Fruit fly (Drosophila melanogaster): ENCODE results near the gene CG3699.

CG3699 gene

DNA sequence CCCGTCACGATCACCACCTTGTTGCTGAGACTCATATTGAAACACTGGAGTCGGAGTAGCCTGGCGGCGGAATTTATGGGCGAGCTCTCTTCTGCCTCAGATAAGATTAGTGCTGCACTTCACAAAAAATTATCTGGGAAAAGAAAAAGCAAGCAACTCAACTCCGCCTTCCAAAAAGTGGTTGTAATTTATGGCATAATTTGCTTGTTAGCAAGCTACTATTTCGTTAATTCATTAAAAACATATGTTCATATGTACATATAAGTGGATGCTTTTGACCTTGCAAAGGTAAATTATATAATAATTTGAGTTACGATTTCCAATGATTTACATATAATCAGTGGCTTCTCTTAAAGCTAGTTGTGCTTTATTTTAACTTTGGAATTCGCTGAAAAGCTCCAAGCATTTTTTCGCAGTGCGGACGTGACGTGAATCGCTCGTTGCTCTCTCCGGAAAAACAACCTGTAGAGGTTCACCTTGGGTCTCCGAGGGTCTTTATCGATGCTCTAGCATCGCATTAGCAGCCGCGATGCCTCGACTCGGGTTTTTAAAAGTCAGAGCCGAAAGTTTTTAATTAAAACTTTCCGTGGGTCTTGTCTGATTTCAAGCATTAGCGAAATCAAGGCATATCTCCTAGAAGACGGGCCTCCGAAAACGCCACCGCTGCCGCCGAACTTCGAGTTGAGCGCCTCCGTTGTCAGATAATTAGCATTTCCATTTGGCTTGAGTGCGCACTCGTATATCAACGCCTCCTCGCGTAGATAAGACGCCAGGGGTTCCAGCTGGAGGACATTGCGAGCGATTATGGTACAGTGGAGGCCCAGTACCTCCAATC lies at the start of gene CG3699 (continued):
- TF ChIP-seq CG12391 (tag; optimal IDR thresholded peaks at IDR 0.05): peak; percentile 27
- peak; percentile 54 for TF ChIP-seq GATAe (GFP tag; conservative IDR thresholded peaks at IDR 0.05)
- TF ChIP-seq tap (tag; optimal IDR thresholded peaks at IDR 0.05): no peak
- peak; percentile 42 for TF ChIP-seq CG2712 (tag; optimal IDR thresholded peaks at IDR 0.05)
- peak; percentile 23 for TF ChIP-seq scrt (GFP tag; optimal IDR thresholded peaks at IDR 0.05)
- TF ChIP-seq Adf1 (GFP tag; IDR thresholded peaks at IDR 0.05): peak; percentile 9; the same call in 1 of the 2 replicates
- TF ChIP-seq gt (GFP tag; IDR thresholded peaks at IDR 0.05): no peak
- no peak for TF ChIP-seq prd (optimal IDR thresholded peaks at IDR 0.05)
- 0 out of 3 replicates have a peak, but pooled peaks have one; percentile 33 for TF ChIP-seq prd (GFP tag; IDR thresholded peaks at IDR 0.05)
- peak; percentile 18 for TF ChIP-seq Abd-B (GFP tag; optimal IDR thresholded peaks at IDR 0.05)
- TF ChIP-seq pho (GFP tag; optimal IDR thresholded peaks at IDR 0.05): peak; percentile 37
- TF ChIP-seq D19A (tag; optimal IDR thresholded peaks at IDR 0.05): peak; percentile 14
- peak; percentile 46; the same call in 1 of the 2 replicates for TF ChIP-seq CG14014 (GFP tag; IDR thresholded peaks at IDR 0.05)
- no peak for TF ChIP-seq CG8359 (GFP tag; optimal IDR thresholded peaks at IDR 0.05; ENCODE audit: borderline replicate concordance)
- TF ChIP-seq al (GFP tag; IDR thresholded peaks at IDR 0.05): peak; percentile 32; the same call in 1 of the 2 replicates
- TF ChIP-seq pnt (GFP tag; optimal IDR thresholded peaks at IDR 0.05): peak; percentile 16
- peak; percentile 26 for TF ChIP-seq Blimp-1 (GFP tag; optimal IDR thresholded peaks at IDR 0.05)
- TF ChIP-seq CG1602 (GFP tag; optimal IDR thresholded peaks at IDR 0.05): no peak
- TF ChIP-seq Nf-YC (tag; optimal IDR thresholded peaks at IDR 0.05): peak; percentile 22
- 0 out of 2 replicates have a peak, but pooled peaks have one; percentile 10 for TF ChIP-seq CG14441 (GFP tag; IDR thresholded peaks at IDR 0.05)
- peak; percentile 34 for TF ChIP-seq ind (GFP tag; optimal IDR thresholded peaks at IDR 0.05)
- peak; percentile 44 for TF ChIP-seq CG10543 (GFP tag; optimal IDR thresholded peaks at IDR 0.05)
- peak; percentile 70 for TF ChIP-seq CG7839 (tag; optimal IDR thresholded peaks at IDR 0.05)
- TF ChIP-seq Hsf (GFP tag; optimal IDR thresholded peaks at IDR 0.05): peak; percentile 30
- TF ChIP-seq Ravus (GFP tag; IDR thresholded peaks at IDR 0.05): no peak
- peak; percentile 25 for TF ChIP-seq CrebB (tag; optimal IDR thresholded peaks at IDR 0.05)
- TF ChIP-seq CG3281 (GFP tag; optimal IDR thresholded peaks at IDR 0.05): peak; percentile 64
- TF ChIP-seq D19B (GFP tag; optimal IDR thresholded peaks at IDR 0.05): peak; percentile 12
- peak; percentile 43 for TF ChIP-seq nmo (GFP tag; optimal IDR thresholded peaks at IDR 0.05)
- no peak for TF ChIP-seq Atf3 (GFP tag; optimal IDR thresholded peaks at IDR 0.05)
- TF ChIP-seq CG15269 (tag; optimal IDR thresholded peaks at IDR 0.05): peak; percentile 67
- TF ChIP-seq gro (GFP tag; optimal IDR thresholded peaks at IDR 0.05): peak; percentile 20
- peak; percentile 30 for TF ChIP-seq bcd (GFP tag; optimal IDR thresholded peaks at IDR 0.05)
- peak; percentile 63 for TF ChIP-seq gem (tag; optimal IDR thresholded peaks at IDR 0.05)
- TF ChIP-seq Dek (tag; optimal IDR thresholded peaks at IDR 0.05): peak; percentile 7
- peak; percentile 44 for TF ChIP-seq unpg (GFP tag; optimal IDR thresholded peaks at IDR 0.05)
- TF ChIP-seq CG11504 (tag; optimal IDR thresholded peaks at IDR 0.05): peak; percentile 66
- 0 out of 2 replicates have a peak, but pooled peaks have one; percentile 6 for TF ChIP-seq CG3847 (GFP tag; IDR thresholded peaks at IDR 0.05)
- peak; percentile 29 for TF ChIP-seq CG15514 (GFP tag; optimal IDR thresholded peaks at IDR 0.05)
- TF ChIP-seq NfI (GFP tag; optimal IDR thresholded peaks at IDR 0.05): peak; percentile 31
- no peak for TF ChIP-seq sob (GFP tag; IDR thresholded peaks at IDR 0.05)
- peak; percentile 75 for TF ChIP-seq Meics (GFP tag; optimal IDR thresholded peaks at IDR 0.05)
- peak; percentile 19 for TF ChIP-seq org-1 (GFP tag; optimal IDR thresholded peaks at IDR 0.05)
- peak; percentile 32; the same call in 1 of the 2 replicates for TF ChIP-seq lmd (GFP tag; IDR thresholded peaks at IDR 0.05)
- TF ChIP-seq CG11560 (tag; IDR thresholded peaks at IDR 0.05): no peak
- peak; percentile 35 for TF ChIP-seq CG9437 (GFP tag; optimal IDR thresholded peaks at IDR 0.05)
- no peak for TF ChIP-seq Ada2b (GFP tag; IDR thresholded peaks at IDR 0.05)
- no peak for TF ChIP-seq CG3726 (GFP tag; IDR thresholded peaks at IDR 0.05)

Measured in whole organism, embryonic.